Worm (Caenorhabditis elegans) whole organism, L2 larva: Measurements from ENCODE around the gene K02A6.4.
A peak's percentile ranks its signal among the peaks of the same experiment; 100 is the strongest.

Experiments used
- C34F6.9 ChIP-seq: fragments of 150-350 bp; optimal IDR thresholded peaks from 2 replicates; lab custom pipeline; 2014; ENCODE audit warnings: missing biosample characterization, missing genetic modification characterization
- F13H6.1 ChIP-seq: sonication (generic microtip); optimal IDR thresholded peaks from 2 replicates; lab custom pipeline; 2016; ENCODE audit warnings: missing genetic modification characterization, missing compliant biosample characterization
- R02D3.7 ChIP-seq: fragments of 150-350 bp; optimal IDR thresholded peaks from 2 replicates; lab custom pipeline; 2014; ENCODE audit warnings: missing biosample characterization, missing genetic modification characterization
- Y55F3AM.14 ChIP-seq: fragments of 200-800 bp; sonication (Bioruptor generic); optimal IDR thresholded peaks from 2 replicates; lab custom pipeline; 2018; ENCODE audit warnings: mild to moderate bottlenecking, missing genetic modification characterization, missing compliant biosample characterization
- ZK546.5 ChIP-seq: sonication (generic microtip); optimal IDR thresholded peaks from 2 replicates; lab custom pipeline; 2017; ENCODE audit warnings: missing biosample characterization, missing genetic modification characterization
- alr-1 ChIP-seq: fragments of 150-350 bp; optimal IDR thresholded peaks from 2 replicates; lab custom pipeline; 2014; ENCODE audit warnings: missing biosample characterization, missing genetic modification characterization
- aly-2 ChIP-seq: fragments of 150-350 bp; optimal IDR thresholded peaks from 2 replicates; lab custom pipeline; 2014; ENCODE audit warnings: missing biosample characterization, missing genetic modification characterization
- ama-1 ChIP-seq: fragments of 150-350 bp; optimal IDR thresholded peaks from 2 replicates; lab custom pipeline; 2018; ENCODE audit warnings: inconsistent platforms
- blmp-1 ChIP-seq: sonication (generic microtip); optimal IDR thresholded peaks from 2 replicates; lab custom pipeline; 2017; ENCODE audit warnings: missing genetic modification characterization, mild to moderate bottlenecking, missing compliant biosample characterization, antibody characterized with exemption, moderate library complexity; ENCODE audit not compliant: insufficient read depth
- ceh-16 ChIP-seq: fragments of 150-350 bp; optimal IDR thresholded peaks from 2 replicates; lab custom pipeline; 2014; ENCODE audit warnings: missing biosample characterization, missing genetic modification characterization
- ceh-82 ChIP-seq: fragments of 150-350 bp; optimal IDR thresholded peaks from 2 replicates; lab custom pipeline; 2014; ENCODE audit warnings: missing biosample characterization, missing genetic modification characterization
- crh-2 ChIP-seq: sonication (generic microtip); optimal IDR thresholded peaks from 2 replicates; lab custom pipeline; 2017; ENCODE audit warnings: missing biosample characterization, missing genetic modification characterization
- dmd-4 ChIP-seq: sonication (generic microtip); optimal IDR thresholded peaks from 2 replicates; lab custom pipeline; 2017; ENCODE audit warnings: missing biosample characterization, missing genetic modification characterization
- egl-27 ChIP-seq: sonication (generic microtip); optimal IDR thresholded peaks from 3 replicates; lab custom pipeline; 2017; ENCODE audit warnings: missing biosample characterization, missing genetic modification reagents, missing genetic modification characterization
- elt-1 ChIP-seq: fragments of 150-350 bp; optimal IDR thresholded peaks from 2 replicates; lab custom pipeline; 2014; ENCODE audit warnings: missing biosample characterization, missing genetic modification characterization
- elt-3 ChIP-seq: sonication (generic microtip); optimal IDR thresholded peaks from 2 replicates; lab custom pipeline; 2017; ENCODE audit warnings: missing biosample characterization, missing genetic modification characterization
- fos-1 ChIP-seq: fragments of 150-350 bp; optimal IDR thresholded peaks from 2 replicates; lab custom pipeline; 2014; ENCODE audit warnings: missing biosample characterization, missing genetic modification characterization
- gmeb-1 ChIP-seq: fragments of 150-350 bp; optimal IDR thresholded peaks from 2 replicates; lab custom pipeline; 2014; ENCODE audit warnings: missing biosample characterization, missing genetic modification characterization
- lin-11 ChIP-seq: fragments of 150-350 bp; sonication (generic microtip); optimal IDR thresholded peaks from 2 replicates; lab custom pipeline; 2014; ENCODE audit warnings: missing biosample characterization, missing genetic modification characterization, inconsistent platforms, mixed read lengths
- lin-13 ChIP-seq: fragments of 150-350 bp; optimal IDR thresholded peaks from 2 replicates; lab custom pipeline; 2014; ENCODE audit warnings: missing biosample characterization, missing genetic modification reagents, missing genetic modification characterization
- lin-39 ChIP-seq: fragments of 150-350 bp; optimal IDR thresholded peaks from 2 replicates; lab custom pipeline; 2014; ENCODE audit warnings: missing biosample characterization, missing genetic modification reagents, missing genetic modification characterization
- lsy-2 ChIP-seq, 2 experiments: fragments of 150-350 bp in 1 of 2; sonication (generic microtip) in 1 of 2; optimal IDR thresholded peaks; 2 replicates each; lab custom pipeline; 2014 to 2017; ENCODE audit warnings: missing biosample characterization in 2 of 2, missing genetic modification characterization in 2 of 2
- mab-5 ChIP-seq: fragments of 150-350 bp; optimal IDR thresholded peaks from 2 replicates; lab custom pipeline; 2014; ENCODE audit warnings: missing biosample characterization, missing genetic modification characterization
- mbf-1 ChIP-seq: sonication (generic microtip); optimal IDR thresholded peaks from 2 replicates; lab custom pipeline; 2017; ENCODE audit warnings: missing biosample characterization, missing genetic modification characterization
- mdl-1 ChIP-seq, 2 experiments: fragments of 150-350 bp in 1 of 2; sonication (generic microtip) in 1 of 2; optimal IDR thresholded peaks; 2 replicates each; lab custom pipeline; 2017; ENCODE audit warnings: missing biosample characterization in 2 of 2, missing genetic modification characterization in 2 of 2
- nhr-10 ChIP-seq: sonication (generic microtip); optimal IDR thresholded peaks from 2 replicates; lab custom pipeline; 2017; ENCODE audit warnings: missing biosample characterization, missing genetic modification characterization
- nhr-11 ChIP-seq: fragments of 150-350 bp; optimal IDR thresholded peaks from 2 replicates; lab custom pipeline; 2014; ENCODE audit warnings: missing biosample characterization, missing genetic modification characterization
- nhr-12 ChIP-seq: fragments of 150-350 bp; optimal IDR thresholded peaks from 2 replicates; lab custom pipeline; 2014; ENCODE audit warnings: missing biosample characterization, missing genetic modification characterization
- nhr-129 ChIP-seq: fragments of 150-350 bp; optimal IDR thresholded peaks from 2 replicates; lab custom pipeline; 2014; ENCODE audit warnings: missing biosample characterization, missing genetic modification characterization
- nhr-21 ChIP-seq: fragments of 150-350 bp; optimal IDR thresholded peaks from 2 replicates; lab custom pipeline; 2014; ENCODE audit warnings: missing biosample characterization, missing genetic modification characterization
- nhr-23 ChIP-seq: fragments of 150-350 bp; optimal IDR thresholded peaks from 2 replicates; lab custom pipeline; 2014; ENCODE audit warnings: missing biosample characterization, missing genetic modification reagents, missing genetic modification characterization
- nhr-237 ChIP-seq: fragments of 150-350 bp; optimal IDR thresholded peaks from 2 replicates; lab custom pipeline; 2014; ENCODE audit warnings: missing biosample characterization, missing genetic modification characterization
- nhr-25 ChIP-seq: fragments of 150-350 bp; sonication (generic microtip); optimal IDR thresholded peaks from 3 replicates; lab custom pipeline; 2014; ENCODE audit warnings: missing biosample characterization, missing genetic modification characterization
- nhr-6 ChIP-seq: fragments of 150-350 bp; optimal IDR thresholded peaks from 2 replicates; lab custom pipeline; 2014; ENCODE audit warnings: missing biosample characterization, missing genetic modification characterization
- nhr-77 ChIP-seq: fragments of 150-350 bp; optimal IDR thresholded peaks from 2 replicates; lab custom pipeline; 2014; ENCODE audit warnings: missing biosample characterization, missing genetic modification characterization
- peb-1 ChIP-seq: fragments of 150-350 bp; optimal IDR thresholded peaks from 2 replicates; lab custom pipeline; 2014; ENCODE audit warnings: missing biosample characterization, missing genetic modification characterization
- sem-4 ChIP-seq: fragments of 150-350 bp; optimal IDR thresholded peaks from 2 replicates; lab custom pipeline; 2014; ENCODE audit warnings: missing biosample characterization, missing genetic modification reagents, missing genetic modification characterization
- skn-1 ChIP-seq: sonication (generic microtip); optimal IDR thresholded peaks from 2 replicates; lab custom pipeline; 2017; ENCODE audit warnings: missing biosample characterization, missing genetic modification characterization
- sma-3 ChIP-seq: sonication (generic microtip); optimal IDR thresholded peaks from 2 replicates; lab custom pipeline; 2016; ENCODE audit warnings: missing genetic modification reagents, missing genetic modification characterization, missing compliant biosample characterization
- sma-9 ChIP-seq, 2 experiments: fragments of 150-350 bp in 1 of 2; sonication (generic microtip) in 1 of 2; optimal IDR thresholded peaks; 2 replicates each; lab custom pipeline; 2014 to 2016; ENCODE audit warnings: missing genetic modification characterization in 2 of 2, mild to moderate bottlenecking in 1 of 2, missing biosample characterization in 1 of 2, missing compliant biosample characterization in 1 of 2, missing genetic modification reagents in 1 of 2, moderate library complexity in 1 of 2
- snpc-4 ChIP-seq: fragments of 150-350 bp; optimal IDR thresholded peaks from 2 replicates; lab custom pipeline; 2014; ENCODE audit warnings: missing biosample characterization, missing genetic modification characterization
- unc-39 ChIP-seq: fragments of 150-350 bp; optimal IDR thresholded peaks from 2 replicates; lab custom pipeline; 2014; ENCODE audit warnings: missing biosample characterization, missing genetic modification characterization
- unc-55 ChIP-seq: fragments of 150-350 bp; sonication (generic microtip); optimal IDR thresholded peaks from 3 replicates; lab custom pipeline; 2014; ENCODE audit warnings: missing biosample characterization, missing genetic modification reagents, missing genetic modification characterization
- unc-62 ChIP-seq: fragments of 150-350 bp; optimal IDR thresholded peaks from 2 replicates; lab custom pipeline; 2014; ENCODE audit warnings: missing biosample characterization, missing genetic modification reagents, missing genetic modification characterization
- zag-1 ChIP-seq: fragments of 150-350 bp; optimal IDR thresholded peaks from 2 replicates; lab custom pipeline; 2014; ENCODE audit warnings: missing biosample characterization, missing genetic modification characterization
- ztf-1 ChIP-seq: fragments of 200-800 bp; sonication (Bioruptor generic); conservative IDR thresholded peaks from 2 replicates; pipeline ENCODE4 v1.3.6; 2022; ENCODE audit warnings: missing genetic modification characterization, missing compliant biosample characterization
- ztf-11 ChIP-seq: sonication (generic microtip); optimal IDR thresholded peaks from 2 replicates; lab custom pipeline; 2017; ENCODE audit warnings: missing biosample characterization, missing genetic modification characterization
- ztf-4 ChIP-seq: fragments of 150-350 bp; optimal IDR thresholded peaks from 2 replicates; lab custom pipeline; 2014; ENCODE audit warnings: missing biosample characterization, missing genetic modification characterization

Gene K02A6.4

DNA sequence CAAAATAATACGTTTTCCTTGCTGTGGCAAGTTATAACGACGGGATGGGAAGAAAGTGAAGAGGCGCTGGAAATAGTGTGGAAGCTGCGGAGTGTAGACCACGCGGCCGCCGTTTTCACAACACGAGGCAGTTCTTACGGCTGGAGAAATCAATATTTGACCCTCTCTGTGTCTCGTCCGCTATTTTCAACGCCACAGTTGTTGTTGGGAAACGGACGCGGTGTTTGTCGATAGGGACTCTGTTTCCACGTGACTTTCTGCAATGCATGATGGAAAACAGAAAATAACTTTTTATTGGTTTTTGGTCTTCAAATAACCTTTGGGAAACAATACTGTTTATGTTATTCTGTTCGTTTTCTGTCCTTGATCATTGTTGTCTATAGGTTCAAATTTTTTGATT, 13.3 kb upstream of the K02A6.4 start, which contains the start of gene K02A6.3:
Gene K02A6.3, minus strand, starts transcription at position 74 of the 400 bp plus-strand sequence.
- TF ChIP-seq peb-1 (no peak), zag-1 (tag; lab: Kevin White, UChicago) (no peak), lin-13 (GFP tag; lab: Kevin White, UChicago) (peak; percentile 53), fos-1 (tag; lab: Kevin White, UChicago) (peak; percentile 72), elt-1 (tag; lab: Kevin White, UChicago) (no peak), unc-62 (GFP tag; lab: Kevin White, UChicago) (no peak), nhr-11 (tag; lab: Kevin White, UChicago) (no peak), ZK546.5 (tag; lab: Kevin White, UChicago) (no peak), nhr-237 (tag; lab: Kevin White, UChicago) (no peak), R02D3.7 (tag; lab: Kevin White, UChicago) (no peak), gmeb-1 (peak; percentile 76), ama-1 (lab: Kevin White, UChicago) (peak; percentile 29), dmd-4 (tag; lab: Kevin White, UChicago) (no peak), snpc-4 (tag; lab: Kevin White, UChicago) (peak; percentile 27), sem-4 (tag; lab: Kevin White, UChicago) (peak; percentile 60), sma-3 (GFP tag; lab: Kevin White, UChicago) (peak; percentile 95), nhr-6 (peak; percentile 81), skn-1 (tag; lab: Kevin White, UChicago) (peak; percentile 64), ceh-82 (no peak), nhr-21 (tag; lab: Kevin White, UChicago) (peak; percentile 92), Y55F3AM.14 (peak; percentile 79), lsy-2 (tag; optimal IDR thresholded peaks at IDR 0.05; lab: Kevin White, UChicago) (peak; percentile 21 to 84), nhr-25 (tag; lab: Kevin White, UChicago) (peak; percentile 96), ztf-4 (tag; lab: Kevin White, UChicago) (peak; percentile 86), ztf-1 (GFP tag; lab: Robert Waterston, UW) (no peak), aly-2 (tag; lab: Kevin White, UChicago) (no peak), F13H6.1 (tag; lab: Kevin White, UChicago) (peak; percentile 94), nhr-23 (no peak), nhr-10 (tag; lab: Kevin White, UChicago) (no peak), ceh-16 (tag; lab: Kevin White, UChicago) (no peak), crh-2 (tag; lab: Kevin White, UChicago) (peak; percentile 93), unc-55 (peak; percentile 61), alr-1 (tag; lab: Kevin White, UChicago) (no peak), lin-39 (tag; lab: Kevin White, UChicago) (no peak), nhr-77 (no peak), lin-11 (tag; lab: Kevin White, UChicago) (peak; percentile 22), nhr-129 (tag; lab: Kevin White, UChicago) (peak; percentile 96), mdl-1 (tag; optimal IDR thresholded peaks at IDR 0.05; lab: Kevin White, UChicago) (peak; percentile 88 to 97), egl-27 (tag; lab: Kevin White, UChicago) (peak; percentile 48), ztf-11 (tag; lab: Kevin White, UChicago) (no peak), sma-9 (GFP tag; optimal IDR thresholded peaks at IDR 0.05; lab: Kevin White, UChicago) (peak; percentile 97), sma-9 (tag; optimal IDR thresholded peaks at IDR 0.05; lab: Kevin White, UChicago) (no peak), mab-5 (peak; percentile 80), elt-3 (tag; lab: Kevin White, UChicago) (no peak), nhr-12 (tag; lab: Kevin White, UChicago) (no peak), unc-39 (tag; lab: Kevin White, UChicago) (no peak), blmp-1 (tag; lab: Kevin White, UChicago) (peak; percentile 93), C34F6.9 (tag; lab: Kevin White, UChicago) (peak; percentile 94), mbf-1 (tag; lab: Kevin White, UChicago) (no peak)
